Fruit fly (Drosophila melanogaster) whole organism, embryonic: ENCODE measurements around the gene hob.

Source experiments
- Atf3 ChIP-seq: fragments of 200-800 bp; sonication (Bioruptor generic); optimal IDR thresholded peaks from 3 replicates; lab custom pipeline; 2016; ENCODE audit warnings: missing biosample characterization, missing genetic modification characterization
- CG11085 ChIP-seq: fragments of 200-800 bp; sonication (Bioruptor generic); IDR thresholded peaks from 2 replicates; pipeline ENCODE4 v1.3.6; 2022; ENCODE audit warnings: missing biosample characterization, missing genetic modification characterization
- CG12071 ChIP-seq: fragments of 200-800 bp; sonication (Bioruptor generic); optimal IDR thresholded peaks from 3 replicates; lab custom pipeline; 2018; ENCODE audit warnings: missing biosample characterization, mild to moderate bottlenecking, missing genetic modification characterization
- CG12155 ChIP-seq: fragments of 200-800 bp; sonication (Bioruptor generic); optimal IDR thresholded peaks from 3 replicates; lab custom pipeline; 2016; ENCODE audit warnings: missing biosample characterization, missing genetic modification characterization
- CG12236 ChIP-seq: fragments of 200-800 bp; sonication (Bioruptor generic); optimal IDR thresholded peaks from 2 replicates; lab custom pipeline; 2016; ENCODE audit warnings: missing biosample characterization, missing genetic modification characterization
- CG16813 ChIP-seq: fragments of 200-800 bp; sonication (Bioruptor generic); IDR thresholded peaks from 3 replicates; pipeline ENCODE4 v1.3.6; 2022; ENCODE audit warnings: missing biosample characterization, missing genetic modification characterization; ENCODE audit not compliant: partially characterized antibody
- CG16815 ChIP-seq: fragments of 200-800 bp; sonication (Bioruptor generic); optimal IDR thresholded peaks from 3 replicates; lab custom pipeline; 2017; ENCODE audit warnings: missing biosample characterization, mild to moderate bottlenecking, missing genetic modification characterization
- CG16863 ChIP-seq: fragments of 200-800 bp; sonication (Bioruptor generic); optimal IDR thresholded peaks from 3 replicates; lab custom pipeline; 2016; ENCODE audit warnings: missing biosample characterization, missing genetic modification characterization
- CG18011 ChIP-seq: fragments of 200-800 bp; sonication (Bioruptor generic); optimal IDR thresholded peaks from 2 replicates; lab custom pipeline; 2017; ENCODE audit warnings: missing biosample characterization, missing genetic modification characterization, mild to moderate bottlenecking, moderate library complexity, missing genotype
- CG3065 ChIP-seq: fragments of 200-800 bp; sonication (Bioruptor generic); optimal IDR thresholded peaks from 2 replicates; lab custom pipeline; 2016; ENCODE audit warnings: missing biosample characterization, missing genetic modification characterization
- CG34376 ChIP-seq: fragments of 200-800 bp; sonication (Bioruptor generic); optimal IDR thresholded peaks from 2 replicates; lab custom pipeline; 2018; ENCODE audit warnings: missing biosample characterization, mild to moderate bottlenecking, missing genetic modification characterization
- CG3726 ChIP-seq: fragments of 200-800 bp; sonication (Bioruptor generic); IDR thresholded peaks from 3 replicates; pipeline ENCODE4, ENCODE4 v1.3.6; 2022; ENCODE audit warnings: missing biosample characterization, missing genetic modification characterization
- CG42726 ChIP-seq: fragments of 200-800 bp; sonication (Bioruptor generic); IDR thresholded peaks from 2 replicates; pipeline ENCODE4 v1.3.6; 2022; ENCODE audit warnings: missing biosample characterization, missing genetic modification characterization; ENCODE audit not compliant: partially characterized antibody
- CG4730 ChIP-seq: fragments of 200-800 bp; sonication (Bioruptor generic); IDR thresholded peaks from 2 replicates; pipeline ENCODE4 v1.3.6; 2022; ENCODE audit warnings: missing biosample characterization, missing genetic modification characterization
- CG6254 ChIP-seq: fragments of 200-800 bp; sonication (Bioruptor generic); optimal IDR thresholded peaks from 3 replicates; lab custom pipeline; 2017; ENCODE audit warnings: mild to moderate bottlenecking, missing biosample characterization, missing genetic modification reagents, missing genetic modification characterization
- CG6765 ChIP-seq: fragments of 200-800 bp; sonication (Bioruptor generic); optimal IDR thresholded peaks from 3 replicates; lab custom pipeline; 2017; ENCODE audit warnings: missing biosample characterization, mild to moderate bottlenecking, missing genetic modification characterization
- CG7745 ChIP-seq: fragments of 200-800 bp; sonication (Bioruptor generic); optimal IDR thresholded peaks from 2 replicates; lab custom pipeline; 2018; ENCODE audit warnings: missing biosample characterization, mild to moderate bottlenecking, missing genetic modification characterization, moderate library complexity
- CG8924 ChIP-seq: fragments of 200-800 bp; optimal IDR thresholded peaks from 3 replicates; lab custom pipeline; 2019; ENCODE audit warnings: missing biosample characterization, mild to moderate bottlenecking, missing genetic modification characterization, moderate library complexity
- CG9932 ChIP-seq: fragments of 200-800 bp; sonication (Bioruptor generic); IDR thresholded peaks from 2 replicates; pipeline ENCODE4 v1.3.6; 2022; ENCODE audit warnings: missing biosample characterization, missing genetic modification characterization
- CoRest ChIP-seq: fragments of 200-800 bp; sonication (Bioruptor generic); optimal IDR thresholded peaks from 3 replicates; lab custom pipeline; 2018; ENCODE audit warnings: missing biosample characterization, mild to moderate bottlenecking, missing genetic modification characterization, moderate library complexity
- Dip3 ChIP-seq: fragments of 200-800 bp; sonication (Bioruptor generic); optimal IDR thresholded peaks from 3 replicates; lab custom pipeline; 2016; ENCODE audit warnings: missing biosample characterization, missing genetic modification characterization
- HLH3B ChIP-seq: fragments of 200-800 bp; sonication (Bioruptor generic); IDR thresholded peaks from 2 replicates; pipeline ENCODE4 v1.3.6; 2022; ENCODE audit warnings: missing biosample characterization, missing genetic modification characterization
- HLH4C ChIP-seq: fragments of 200-800 bp; sonication (Bioruptor generic); IDR thresholded peaks from 3 replicates; pipeline ENCODE4 v1.3.6; 2022; ENCODE audit warnings: missing biosample characterization, missing genetic modification characterization; ENCODE audit not compliant: partially characterized antibody
- HLHmδ ChIP-seq: fragments of 200-800 bp; sonication (Bioruptor generic); optimal IDR thresholded peaks from 2 replicates; lab custom pipeline; 2018; ENCODE audit warnings: missing biosample characterization, mild to moderate bottlenecking, missing genetic modification characterization, moderate library complexity
- Nf-YA ChIP-seq: fragments of 200-800 bp; sonication (Bioruptor generic); IDR thresholded peaks from 2 replicates; pipeline ENCODE4 v1.3.6; 2022; ENCODE audit warnings: missing biosample characterization, missing genetic modification characterization
- Nf-YB ChIP-seq: fragments of 200-800 bp; sonication (Bioruptor generic); optimal IDR thresholded peaks from 3 replicates; lab custom pipeline; 2019; ENCODE audit warnings: missing biosample characterization, mild to moderate bottlenecking, missing genetic modification characterization, moderate library complexity
- cg ChIP-seq: fragments of 200-800 bp; sonication (Bioruptor generic); optimal IDR thresholded peaks from 3 replicates; lab custom pipeline; 2019; ENCODE audit warnings: missing biosample characterization, mild to moderate bottlenecking, missing genetic modification characterization, moderate library complexity
- chif ChIP-seq, 2 experiments: fragments of 200-800 bp; sonication (Bioruptor generic); optimal IDR thresholded peaks; 3 replicates each; lab custom pipeline; 2016; ENCODE audit warnings: missing biosample characterization in 2 of 2, missing genetic modification characterization in 2 of 2
- chm ChIP-seq: fragments of 200-800 bp; sonication (Bioruptor generic); IDR thresholded peaks from 2 replicates; pipeline ENCODE4 v1.3.6; 2022; ENCODE audit warnings: missing biosample characterization, missing genetic modification characterization
- chn ChIP-seq: fragments of 200-800 bp; sonication (Bioruptor generic); optimal IDR thresholded peaks from 2 replicates; lab custom pipeline; 2016; ENCODE audit warnings: missing biosample characterization, missing genetic modification characterization
- crol ChIP-seq: fragments of 200-800 bp; sonication (Bioruptor generic); IDR thresholded peaks from 2 replicates; pipeline ENCODE4 v1.3.6; 2022; ENCODE audit warnings: missing biosample characterization, missing genetic modification characterization
- dpn ChIP-seq, 2 experiments: fragments of 200-800 bp; sonication (Bioruptor generic); optimal IDR thresholded peaks; 3 replicates each; lab custom pipeline; 2016; ENCODE audit warnings: missing biosample characterization in 2 of 2, missing genetic modification characterization in 2 of 2
- eve ChIP-seq, 2 experiments: fragments of >200 bp; optimal IDR thresholded peaks; 2 replicates each; lab custom pipeline; 2017; ENCODE audit warnings: missing biosample characterization in 2 of 2, missing genetic modification characterization in 2 of 2
- ewg ChIP-seq: fragments of 200-800 bp; sonication (Bioruptor generic); optimal IDR thresholded peaks from 3 replicates; lab custom pipeline; 2017; ENCODE audit warnings: mild to moderate bottlenecking, missing biosample characterization, missing genetic modification reagents, missing genetic modification characterization
- exex ChIP-seq: fragments of 200-800 bp; sonication (Bioruptor generic); optimal IDR thresholded peaks from 4 replicates; lab custom pipeline; 2018; ENCODE audit warnings: missing biosample characterization, mild to moderate bottlenecking, missing genetic modification characterization, moderate library complexity
- fd96Cb ChIP-seq: fragments of 200-800 bp; sonication (Bioruptor generic); optimal IDR thresholded peaks from 2 replicates; lab custom pipeline; 2018; ENCODE audit warnings: missing biosample characterization, mild to moderate bottlenecking, missing genetic modification characterization, moderate library complexity
- ftz-f1 ChIP-seq: fragments of 200-800 bp; sonication (Bioruptor generic); optimal IDR thresholded peaks from 2 replicates; lab custom pipeline; 2016; ENCODE audit warnings: missing biosample characterization, missing genetic modification characterization
- fu2 ChIP-seq: fragments of 200-800 bp; sonication (Bioruptor generic); optimal IDR thresholded peaks from 2 replicates; lab custom pipeline; 2016; ENCODE audit warnings: missing biosample characterization, missing genetic modification characterization
- her ChIP-seq: fragments of 200-800 bp; sonication (Bioruptor generic); optimal IDR thresholded peaks from 2 replicates; lab custom pipeline; 2016; ENCODE audit warnings: missing biosample characterization, missing genetic modification characterization
- hth ChIP-seq: fragments of >200 bp; optimal IDR thresholded peaks from 2 replicates; lab custom pipeline; 2017; ENCODE audit warnings: inconsistent platforms
- kah ChIP-seq: fragments of 200-800 bp; sonication (Bioruptor generic); optimal IDR thresholded peaks from 2 replicates; lab custom pipeline; 2018; ENCODE audit warnings: missing biosample characterization, mild to moderate bottlenecking, missing genetic modification characterization
- lola ChIP-seq, 3 experiments: fragments of >200 bp in 2 of 3; fragments of 200-800 bp in 1 of 3; sonication (Bioruptor generic) in 1 of 3; optimal IDR thresholded peaks; 2 replicates each; lab custom pipeline; 2017 to 2019; ENCODE audit warnings: missing biosample characterization in 3 of 3, missing genetic modification characterization in 3 of 3, mild to moderate bottlenecking in 1 of 3, moderate library complexity in 1 of 3
- pzg ChIP-seq: fragments of 200-800 bp; sonication (Bioruptor generic); optimal IDR thresholded peaks from 3 replicates; lab custom pipeline; 2018; ENCODE audit warnings: missing biosample characterization, mild to moderate bottlenecking, missing genetic modification characterization, moderate library complexity
- rib ChIP-seq: fragments of 200-800 bp; sonication (Bioruptor generic); IDR thresholded peaks from 2 replicates; pipeline ENCODE4 v1.3.6; 2022; ENCODE audit warnings: missing biosample characterization, missing genetic modification characterization
- salm ChIP-seq: fragments of 200-800 bp; sonication (Bioruptor generic); optimal IDR thresholded peaks from 2 replicates; lab custom pipeline; 2018; ENCODE audit warnings: missing biosample characterization, mild to moderate bottlenecking, missing genetic modification characterization
- schlank ChIP-seq: fragments of 200-800 bp; sonication (Bioruptor generic); optimal IDR thresholded peaks from 2 replicates; lab custom pipeline; 2018; ENCODE audit warnings: missing biosample characterization, mild to moderate bottlenecking, missing genetic modification characterization
- sr ChIP-seq: fragments of 200-800 bp; sonication (Bioruptor generic); IDR thresholded peaks from 3 replicates; pipeline ENCODE4 v1.3.6; 2022; ENCODE audit warnings: missing biosample characterization, missing genetic modification characterization
- twi ChIP-seq: fragments of 200-800 bp; optimal IDR thresholded peaks from 2 replicates; lab custom pipeline; 2019; ENCODE audit warnings: missing biosample characterization, mild to moderate bottlenecking, missing genetic modification characterization, moderate library complexity
- zf30C ChIP-seq: fragments of 200-800 bp; sonication (Bioruptor generic); optimal IDR thresholded peaks from 3 replicates; lab custom pipeline; 2018; ENCODE audit warnings: missing biosample characterization, mild to moderate bottlenecking, missing genetic modification characterization

The hob gene

dm6 chr3L:3165399-3165798 is 53.3 kb downstream of the hob start:
- TF ChIP-seq ftz-f1 (GFP tag; lab: Kevin White, UChicago) (peak; percentile 52), twi (tag; lab: Kevin White, UChicago) (peak; percentile 56), sr (GFP tag; lab: Robert Waterston, UW) (0 out of 3 replicates have a peak, but pooled peaks have one; percentile 29), her (GFP tag; lab: Kevin White, UChicago) (no peak), cg (GFP tag; lab: Kevin White, UChicago) (peak; percentile 54), kah (GFP tag; lab: Kevin White, UChicago) (peak; percentile 61), CG18011 (GFP tag; lab: Kevin White, UChicago) (no peak), crol (GFP tag; lab: Robert Waterston, UW) (peak; percentile 66), CG34376 (peak; percentile 26), rib (GFP tag; lab: Robert Waterston, UW) (0 out of 2 replicates have a peak, but pooled peaks have one; percentile 9), CG16813 (GFP tag; lab: Robert Waterston, UW) (no peak), CG3065 (GFP tag; lab: Kevin White, UChicago) (peak; percentile 85)

dm6 chr3L:3164951-3165350 is 53.8 kb downstream of the hob start, which contains the start of gene CG32280:
Gene CG32280 (plus strand): TSS chr3L:3165181.
- TF ChIP-seq chn (GFP tag; lab: Kevin White, UChicago) (no peak), fu2 (GFP tag; lab: Kevin White, UChicago) (no peak), eve (GFP tag; optimal IDR thresholded peaks at IDR 0.05; lab: Kevin White, UChicago) (no peak), HLH4C (GFP tag; lab: Robert Waterston, UW) (peak; percentile 86), CG8924 (tag; lab: Kevin White, UChicago) (peak; percentile 47), CG3726 (GFP tag; lab: Robert Waterston, UW) (no peak), CG16863 (no peak), HLHmδ (GFP tag; lab: Kevin White, UChicago) (peak; percentile 69), salm (no peak), hth (lab: Kevin White, UChicago) (no peak), CG42726 (GFP tag; lab: Robert Waterston, UW) (peak; percentile 76; the same call in 1 of the 2 replicates), schlank (no peak), fd96Cb (tag; lab: Kevin White, UChicago) (no peak), CG11085 (GFP tag; lab: Robert Waterston, UW) (no peak), CG6765 (GFP tag; lab: Kevin White, UChicago) (peak; percentile 20), ewg (GFP tag; lab: Kevin White, UChicago) (no peak), HLH3B (GFP tag; lab: Robert Waterston, UW) (no peak), CG34376 (peak; percentile 69), CG7745 (no peak), CG6254 (no peak), pzg (GFP tag; lab: Kevin White, UChicago) (peak; percentile 91), CG4730 (GFP tag; lab: Robert Waterston, UW) (no peak), lola (GFP tag; optimal IDR thresholded peaks at IDR 0.05; lab: Kevin White, UChicago) (no peak), CG16815 (no peak), Nf-YB (GFP tag; lab: Kevin White, UChicago) (no peak), Nf-YA (GFP tag; lab: Robert Waterston, UW) (no peak), Atf3 (GFP tag; lab: Kevin White, UChicago) (no peak), chif (GFP tag; optimal IDR thresholded peaks at IDR 0.05; lab: Kevin White, UChicago) (no peak), CG3065 (GFP tag; lab: Kevin White, UChicago) (no peak), exex (tag; lab: Kevin White, UChicago) (no peak), CG12071 (no peak), chm (GFP tag; lab: Robert Waterston, UW) (peak; percentile 40; the same call in 1 of the 2 replicates), CG12155 (GFP tag; lab: Kevin White, UChicago) (peak; percentile 46), CG12236 (GFP tag; lab: Kevin White, UChicago) (no peak), sr (GFP tag; lab: Robert Waterston, UW) (no peak), CoRest (tag; lab: Kevin White, UChicago) (peak; percentile 26), CG9932 (peak; percentile 63), zf30C (GFP tag; lab: Kevin White, UChicago) (peak; percentile 85), dpn (GFP tag; optimal IDR thresholded peaks at IDR 0.05; lab: Kevin White, UChicago) (peak; percentile 13 to 38), Dip3 (GFP tag; lab: Kevin White, UChicago) (no peak)
